Worm (Caenorhabditis elegans) whole organism, young adult: ENCODE data around the gene ZK822.1.

Experiments used
- B0019.2 ChIP-seq: fragments of 200-800 bp; sonication (Bioruptor generic); conservative IDR thresholded peaks from 2 replicates; pipeline ENCODE4 v1.3.6; 2022; ENCODE audit warnings: missing genetic modification reagents, missing genetic modification characterization, missing compliant biosample characterization
- B0035.1 ChIP-seq: sonication (generic microtip); optimal IDR thresholded peaks from 2 replicates; lab custom pipeline; 2016; ENCODE audit warnings: missing genetic modification characterization, mild to moderate bottlenecking, missing compliant biosample characterization, missing genotype, missing genetic modification reagents
- B0336.3 ChIP-seq: fragments of 200-800 bp; sonication (Bioruptor generic); IDR thresholded peaks from 2 replicates; pipeline ENCODE4 v1.3.6; 2022; ENCODE audit warnings: missing genetic modification characterization, missing compliant biosample characterization
- F33H1.4 ChIP-seq: fragments of 200-800 bp; sonication (Bioruptor generic); IDR thresholded peaks from 2 replicates; pipeline ENCODE4 v1.3.6; 2022; ENCODE audit warnings: missing genetic modification reagents, missing genetic modification characterization, missing compliant biosample characterization
- F37B4.10 ChIP-seq: fragments of 200-800 bp; sonication (Bioruptor generic); IDR thresholded peaks from 2 replicates; pipeline ENCODE4 v1.3.6; 2022; ENCODE audit warnings: missing genetic modification characterization, missing compliant biosample characterization
- F52B5.7 ChIP-seq: sonication (generic microtip); optimal IDR thresholded peaks from 2 replicates; lab custom pipeline; 2016; ENCODE audit warnings: mild to moderate bottlenecking, missing genetic modification characterization, missing compliant biosample characterization
- F55B11.4 ChIP-seq: sonication (generic microtip); optimal IDR thresholded peaks from 2 replicates; lab custom pipeline; 2016; ENCODE audit warnings: missing compliant biosample characterization, missing genetic modification characterization, borderline replicate concordance; ENCODE audit not compliant: insufficient read depth
- T07F8.4 ChIP-seq: sonication (generic microtip); optimal IDR thresholded peaks from 2 replicates; lab custom pipeline; 2016; ENCODE audit warnings: mild to moderate bottlenecking, missing genetic modification characterization, moderate library complexity, missing compliant biosample characterization
- Y53F4B.3 ChIP-seq: fragments of 200-800 bp; sonication (Bioruptor generic); IDR thresholded peaks from 2 replicates; pipeline ENCODE4 v1.3.6; 2022; ENCODE audit warnings: missing genetic modification reagents, missing genetic modification characterization, missing compliant biosample characterization
- Y53G8AR.9 ChIP-seq: fragments of 200-800 bp; sonication (Bioruptor generic); conservative IDR thresholded peaks from 2 replicates; pipeline ENCODE4 v1.3.6; 2022; ENCODE audit warnings: missing genetic modification reagents, missing genetic modification characterization, missing compliant biosample characterization
- Y56A3A.18 ChIP-seq: fragments of 200-800 bp; sonication (Bioruptor generic); IDR thresholded peaks from 2 replicates; pipeline ENCODE4 v1.3.6; 2022; ENCODE audit warnings: missing genetic modification reagents, missing genetic modification characterization, missing compliant biosample characterization
- ama-1 ChIP-seq, 3 experiments: fragments of 150-350 bp in 1 of 3; sonication (generic microtip) in 2 of 3; optimal IDR thresholded peaks; 2 replicates each; lab custom pipeline; 2014 to 2018; ENCODE audit warnings: missing biosample characterization in 2 of 3, missing genetic modification characterization in 2 of 3, missing genetic modification reagents in 2 of 3
- aptf-3 ChIP-seq: fragments of 200-800 bp; sonication (Bioruptor generic); IDR thresholded peaks from 2 replicates; pipeline ENCODE4 v1.3.6; 2022; ENCODE audit warnings: missing genetic modification characterization, missing compliant biosample characterization
- athp-1 ChIP-seq: sonication (generic microtip); optimal IDR thresholded peaks from 2 replicates; lab custom pipeline; 2017; ENCODE audit warnings: mild to moderate bottlenecking, missing genetic modification characterization, missing compliant biosample characterization
- attf-3 ChIP-seq: fragments of 200-800 bp; sonication (Bioruptor generic); conservative IDR thresholded peaks from 2 replicates; pipeline ENCODE4 v1.3.6; 2022; ENCODE audit warnings: missing genetic modification reagents, missing genetic modification characterization, missing compliant biosample characterization
- ccch-3 ChIP-seq: fragments of 200-800 bp; sonication (Bioruptor generic); optimal IDR thresholded peaks from 2 replicates; lab custom pipeline; 2018; ENCODE audit warnings: mild to moderate bottlenecking, missing genetic modification characterization, missing compliant biosample characterization
- cebp-1 ChIP-seq, 2 experiments: fragments of 200-800 bp in 1 of 2; sonication (Bioruptor generic) in 1 of 2; sonication (generic microtip) in 1 of 2; IDR thresholded peaks in 1 of 2; optimal IDR thresholded peaks in 1 of 2; 2 replicates each; pipeline versions ENCODE4 v1.3.6 to Lab custom; 2017 to 2022; ENCODE audit warnings: missing compliant biosample characterization in 2 of 2, missing genetic modification characterization in 2 of 2, mild to moderate bottlenecking in 1 of 2, missing genetic modification reagents in 1 of 2, moderate library complexity in 1 of 2
- ceh-27 ChIP-seq: fragments of 200-800 bp; sonication (Bioruptor generic); optimal IDR thresholded peaks from 2 replicates; lab custom pipeline; 2018; ENCODE audit warnings: mild to moderate bottlenecking, missing genetic modification characterization, moderate library complexity, missing compliant biosample characterization
- ceh-91 ChIP-seq: fragments of 200-800 bp; sonication (Bioruptor generic); IDR thresholded peaks from 2 replicates; pipeline ENCODE4 v1.3.6; 2022; ENCODE audit warnings: missing genetic modification reagents, missing genetic modification characterization, missing compliant biosample characterization
- dox-1 ChIP-seq: fragments of 200-800 bp; sonication (Bioruptor generic); IDR thresholded peaks from 2 replicates; pipeline ENCODE4 v1.3.6; 2022; ENCODE audit warnings: missing genetic modification reagents, missing genetic modification characterization, missing compliant biosample characterization
- dpff-1 ChIP-seq: sonication (generic microtip); optimal IDR thresholded peaks from 2 replicates; lab custom pipeline; 2017; ENCODE audit warnings: mild to moderate bottlenecking, missing genetic modification characterization, missing compliant biosample characterization
- efl-1 ChIP-seq: fragments of 150-350 bp; optimal IDR thresholded peaks from 2 replicates; lab custom pipeline; 2014; ENCODE audit warnings: missing biosample characterization, missing genetic modification reagents, missing genetic modification characterization
- ekl-4 ChIP-seq: fragments of 200-800 bp; sonication (Bioruptor generic); IDR thresholded peaks from 2 replicates; pipeline ENCODE4 v1.3.6; 2022; ENCODE audit warnings: missing genetic modification reagents, missing genetic modification characterization, missing compliant biosample characterization
- ets-4 ChIP-seq: fragments of 200-800 bp; sonication (Bioruptor generic); optimal IDR thresholded peaks from 2 replicates; lab custom pipeline; 2018; ENCODE audit warnings: mild to moderate bottlenecking, missing genetic modification characterization, missing compliant biosample characterization
- hmg-1.2 ChIP-seq: fragments of 200-800 bp; sonication (Bioruptor generic); IDR thresholded peaks from 2 replicates; pipeline ENCODE4 v1.3.6; 2022; ENCODE audit warnings: missing genetic modification reagents, missing genetic modification characterization, missing compliant biosample characterization
- hmg-20 ChIP-seq: fragments of 200-800 bp; sonication (Bioruptor generic); IDR thresholded peaks from 2 replicates; pipeline ENCODE4 v1.3.6; 2022; ENCODE audit warnings: missing genetic modification reagents, missing genetic modification characterization, missing compliant biosample characterization
- lin-26 ChIP-seq: fragments of 200-800 bp; sonication (Bioruptor generic); IDR thresholded peaks from 2 replicates; pipeline ENCODE4 v1.3.6; 2022; ENCODE audit warnings: missing genetic modification reagents, missing genetic modification characterization, missing compliant biosample characterization
- lin-54 ChIP-seq: fragments of 200-800 bp; sonication (Bioruptor generic); optimal IDR thresholded peaks from 2 replicates; lab custom pipeline; 2018; ENCODE audit warnings: mild to moderate bottlenecking, missing genetic modification characterization, missing compliant biosample characterization
- lir-1 ChIP-seq: fragments of 200-800 bp; sonication (Bioruptor generic); conservative IDR thresholded peaks from 2 replicates; pipeline ENCODE4 v1.3.6; 2022; ENCODE audit warnings: missing genetic modification reagents, missing genetic modification characterization, missing compliant biosample characterization
- lsl-1 ChIP-seq: fragments of 200-800 bp; sonication (Bioruptor generic); optimal IDR thresholded peaks from 2 replicates; lab custom pipeline; 2018; ENCODE audit warnings: mild to moderate bottlenecking, missing genetic modification characterization, moderate library complexity, missing compliant biosample characterization
- madf-6 ChIP-seq: fragments of 200-800 bp; sonication (Bioruptor generic); IDR thresholded peaks from 2 replicates; pipeline ENCODE4 v1.3.6; 2022; ENCODE audit warnings: missing genetic modification reagents, missing genetic modification characterization, missing compliant biosample characterization
- madf-8 ChIP-seq: fragments of 200-800 bp; sonication (Bioruptor generic); conservative IDR thresholded peaks from 2 replicates; pipeline ENCODE4 v1.3.6; 2022; ENCODE audit warnings: missing genetic modification reagents, missing genetic modification characterization, missing compliant biosample characterization
- mcd-1 ChIP-seq: fragments of 200-800 bp; sonication (Bioruptor generic); IDR thresholded peaks from 2 replicates; pipeline ENCODE4 v1.3.6; 2022; ENCODE audit warnings: missing genetic modification reagents, missing genetic modification characterization, missing compliant biosample characterization
- nhr-179 ChIP-seq: sonication (generic microtip); optimal IDR thresholded peaks from 2 replicates; lab custom pipeline; 2016; ENCODE audit warnings: mild to moderate bottlenecking, missing genetic modification characterization, missing compliant biosample characterization
- nhr-27 ChIP-seq: fragments of 200-800 bp; sonication (Bioruptor generic); optimal IDR thresholded peaks from 2 replicates; lab custom pipeline; 2018; ENCODE audit warnings: mild to moderate bottlenecking, missing genetic modification characterization, moderate library complexity, missing compliant biosample characterization
- nhr-80 ChIP-seq: sonication (generic microtip); optimal IDR thresholded peaks from 2 replicates; lab custom pipeline; 2016; ENCODE audit warnings: missing genetic modification characterization, missing compliant biosample characterization
- nhr-90 ChIP-seq: sonication (generic microtip); optimal IDR thresholded peaks from 2 replicates; lab custom pipeline; 2016; ENCODE audit warnings: missing genotype, mild to moderate bottlenecking, missing genetic modification characterization, missing compliant biosample characterization
- rcor-1 ChIP-seq: fragments of 200-800 bp; sonication (Bioruptor generic); IDR thresholded peaks from 2 replicates; pipeline ENCODE4 v1.3.6; 2022; ENCODE audit warnings: missing genetic modification reagents, missing genetic modification characterization, missing compliant biosample characterization
- rec-8 ChIP-seq, 2 experiments: sonication (generic microtip); optimal IDR thresholded peaks; 2 replicates each; lab custom pipeline; 2016; ENCODE audit warnings: mild to moderate bottlenecking in 2 of 2, missing genetic modification characterization in 2 of 2, missing genetic modification reagents in 2 of 2, missing genotype in 2 of 2, missing biosample characterization in 1 of 2, missing compliant biosample characterization in 1 of 2, moderate library complexity in 1 of 2
- rpc-1 ChIP-seq, 2 experiments: fragments of 150-350 bp in 1 of 2; sonication (generic microtip) in 1 of 2; optimal IDR thresholded peaks; 2 replicates each; lab custom pipeline; 2014 to 2018; ENCODE audit warnings: missing biosample characterization in 1 of 2, missing genetic modification characterization in 1 of 2, missing genetic modification reagents in 1 of 2, missing genotype in 1 of 2
- sdz-38 ChIP-seq: sonication (generic microtip); optimal IDR thresholded peaks from 2 replicates; lab custom pipeline; 2016; ENCODE audit warnings: missing genotype, missing genetic modification characterization, missing compliant biosample characterization
- unc-130 ChIP-seq: sonication (generic microtip); optimal IDR thresholded peaks from 2 replicates; lab custom pipeline; 2016; ENCODE audit warnings: missing genetic modification reagents, missing genetic modification characterization, missing compliant biosample characterization
- ztf-22 ChIP-seq: fragments of 200-800 bp; sonication (Bioruptor generic); optimal IDR thresholded peaks from 2 replicates; lab custom pipeline; 2018; ENCODE audit warnings: mild to moderate bottlenecking, missing genetic modification characterization, moderate library complexity, missing compliant biosample characterization
- ztf-6 ChIP-seq: fragments of 200-800 bp; sonication (Bioruptor generic); IDR thresholded peaks from 2 replicates; pipeline ENCODE4 v1.3.6; 2022; ENCODE audit warnings: missing genetic modification reagents, missing genetic modification characterization, missing compliant biosample characterization

The ZK822.1 gene

ce11 chrIV:11959573-11959972 is 37.6 kb upstream of the ZK822.1 start, which contains the start of gene tgt-1 (continued):
- TF ChIP-seq ztf-22 (no peak), dox-1 (GFP tag; lab: Robert Waterston, UW) (no peak), B0035.1 (tag; lab: Kevin White, UChicago) (no peak), T07F8.4 (tag; lab: Kevin White, UChicago) (no peak), nhr-90 (no peak), nhr-80 (no peak), rpc-1 (optimal IDR thresholded peaks at IDR 0.05; lab: Kevin White, UChicago) (no peak), rpc-1 (tag; optimal IDR thresholded peaks at IDR 0.05; lab: Kevin White, UChicago) (no peak), efl-1 (GFP tag; lab: Kevin White, UChicago) (no peak), Y53F4B.3 (GFP tag; lab: Robert Waterston, UW) (no peak), ekl-4 (GFP tag; lab: Robert Waterston, UW) (no peak; the same call in 1 of the 2 replicates), ccch-3 (GFP tag; lab: Kevin White, UChicago) (no peak), F55B11.4 (no peak), madf-6 (GFP tag; lab: Robert Waterston, UW) (peak; percentile 41), ztf-6 (GFP tag; lab: Robert Waterston, UW) (no peak), mcd-1 (0 out of 2 replicates have a peak, but pooled peaks have one; percentile 13), madf-8 (GFP tag; lab: Robert Waterston, UW) (no peak), F37B4.10 (GFP tag; lab: Robert Waterston, UW) (no peak)

DNA sequence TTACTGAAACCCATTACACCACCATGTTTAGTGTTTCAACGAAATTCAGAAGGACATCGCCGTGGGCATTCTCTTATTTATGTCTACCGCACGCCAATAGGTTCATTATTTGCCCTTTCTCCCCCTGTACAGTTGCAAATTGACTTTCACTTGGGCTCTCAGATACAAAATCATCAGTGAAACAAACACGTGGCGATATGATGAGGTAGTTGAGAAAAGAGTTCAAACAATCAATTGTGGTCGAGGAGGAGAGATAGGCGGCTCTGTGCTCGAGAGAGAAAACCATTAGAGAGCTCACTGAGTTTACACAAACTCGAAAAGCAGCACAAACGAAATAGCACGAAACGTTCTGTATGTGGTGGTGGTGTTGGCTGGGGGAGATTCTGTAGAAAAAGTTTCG is 35.1 kb upstream of the ZK822.1 start:
- TF ChIP-seq cebp-1 (GFP tag; IDR thresholded peaks at IDR 0.05; lab: Robert Waterston, UW) (no peak), cebp-1 (tag; optimal IDR thresholded peaks at IDR 0.05; lab: Kevin White, UChicago) (peak; percentile 18), nhr-179 (tag; lab: Kevin White, UChicago) (no peak), ama-1 (optimal IDR thresholded peaks at IDR 0.05; lab: Kevin White, UChicago) (peak; percentile 53), ama-1 (GFP tag; optimal IDR thresholded peaks at IDR 0.05; lab: Kevin White, UChicago) (no peak), madf-6 (GFP tag; lab: Robert Waterston, UW) (no peak), lin-54 (peak; percentile 13), Y53G8AR.9 (GFP tag; lab: Robert Waterston, UW) (peak; percentile 47; the same call in 1 of the 2 replicates), mcd-1 (0 out of 2 replicates have a peak, but pooled peaks have one; percentile 9)

DNA sequence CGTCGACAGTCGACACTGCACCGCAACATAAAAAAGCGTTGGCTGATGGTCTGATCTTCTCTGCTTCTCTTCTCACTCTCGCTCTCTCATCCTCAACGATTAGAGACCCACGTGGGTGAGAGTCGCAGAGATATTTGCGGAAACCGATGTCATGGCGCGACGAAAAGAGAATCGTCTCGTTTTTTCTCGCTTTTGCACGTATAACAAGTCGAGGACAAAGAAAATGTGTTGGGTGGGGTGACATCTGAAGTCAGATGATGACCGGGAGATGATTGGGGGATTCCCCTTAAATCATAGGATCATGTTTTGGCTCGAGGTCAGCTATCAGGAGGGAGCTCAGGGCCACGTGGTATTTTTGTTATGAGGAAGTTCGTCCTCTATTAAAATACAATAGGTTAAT is 34.5 kb upstream of the ZK822.1 start:
- TF ChIP-seq B0336.3 (GFP tag; lab: Robert Waterston, UW) (peak; percentile 86; the same call in 1 of the 2 replicates), rcor-1 (GFP tag; lab: Robert Waterston, UW) (peak; percentile 85), unc-130 (GFP tag; lab: Kevin White, UChicago) (no peak), Y53G8AR.9 (GFP tag; lab: Robert Waterston, UW) (no peak; the same call in 1 of the 2 replicates), ceh-91 (no peak), sdz-38 (tag; lab: Kevin White, UChicago) (no peak), F52B5.7 (tag; lab: Kevin White, UChicago) (peak; percentile 28), F37B4.10 (GFP tag; lab: Robert Waterston, UW) (no peak), dpff-1 (peak; percentile 73), hmg-20 (GFP tag; lab: Robert Waterston, UW) (no peak), aptf-3 (GFP tag; lab: Robert Waterston, UW) (no peak), athp-1 (tag; lab: Kevin White, UChicago) (peak; percentile 49), nhr-27 (tag; lab: Kevin White, UChicago) (no peak), hmg-1.2 (GFP tag; lab: Robert Waterston, UW) (peak; percentile 59; the same call in 1 of the 2 replicates), F33H1.4 (no peak), B0019.2 (GFP tag; lab: Robert Waterston, UW) (no peak), rec-8 (tag; optimal IDR thresholded peaks at IDR 0.05; lab: Kevin White, UChicago) (no peak), lin-26 (GFP tag; lab: Robert Waterston, UW) (peak; percentile 82), Y53F4B.3 (GFP tag; lab: Robert Waterston, UW) (no peak), mcd-1 (peak; percentile 70), lir-1 (GFP tag; lab: Robert Waterston, UW) (0 out of 2 replicates have a peak, but pooled peaks have one; percentile 47), attf-3 (GFP tag; lab: Robert Waterston, UW) (0 out of 2 replicates have a peak, but pooled peaks have one; percentile 13), ceh-27 (peak; percentile 66), ets-4 (peak; percentile 16), lsl-1 (GFP tag; lab: Kevin White, UChicago) (no peak), cebp-1 (GFP tag; IDR thresholded peaks at IDR 0.05; lab: Robert Waterston, UW) (peak; percentile 67), cebp-1 (tag; optimal IDR thresholded peaks at IDR 0.05; lab: Kevin White, UChicago) (peak; percentile 86), Y56A3A.18 (GFP tag; lab: Robert Waterston, UW) (no peak)
